Worm (Caenorhabditis elegans): ENCODE measurements around the gene H03A11.13.

The H03A11.13 gene

DNA sequence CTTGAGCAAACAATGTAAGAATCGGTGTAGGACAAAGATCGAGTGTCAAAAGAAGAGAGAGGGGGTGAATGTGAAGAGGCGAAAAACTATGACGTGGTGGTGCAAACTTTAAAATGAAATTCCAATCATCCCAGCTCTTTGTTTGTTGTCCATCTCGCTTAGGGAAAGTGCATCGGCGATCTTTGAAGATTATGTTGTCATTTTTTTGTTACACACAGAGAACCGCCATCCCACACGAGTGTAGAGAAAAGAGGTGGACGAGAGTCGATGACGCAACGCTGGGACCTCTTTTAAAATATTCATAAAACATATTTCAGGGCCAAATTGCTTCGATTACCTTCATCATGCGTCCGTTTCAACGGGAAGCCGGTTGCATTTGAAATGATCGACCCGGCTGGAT lies 21.7 kb downstream of the H03A11.13 start:
- TF ChIP-seq ets-7 (tag; optimal IDR thresholded peaks at IDR 0.05), result no peak
- TF ChIP-seq tbx-37 (GFP tag; conservative IDR thresholded peaks at IDR 0.05), result no peak
- no peak for TF ChIP-seq sea-1 (GFP tag; conservative IDR thresholded peaks at IDR 0.05)
- no peak for TF ChIP-seq hnd-1 (tag; optimal IDR thresholded peaks at IDR 0.05)
- TF ChIP-seq tbx-11 (GFP tag; IDR thresholded peaks at IDR 0.05), result no peak
- TF ChIP-seq F13C5.2 (tag; optimal IDR thresholded peaks at IDR 0.05), result no peak
- TF ChIP-seq tra-4 (tag; optimal IDR thresholded peaks at IDR 0.05), result no peak
- no peak for TF ChIP-seq ama-1 (optimal IDR thresholded peaks at IDR 0.05)
- no peak for TF ChIP-seq ceh-36 (tag; optimal IDR thresholded peaks at IDR 0.05)
- TF ChIP-seq flt-1 (GFP tag; IDR thresholded peaks at IDR 0.05), result no peak
- no peak for TF ChIP-seq B0310.2 (tag; optimal IDR thresholded peaks at IDR 0.05)

ce11 chrX:15189823-15190222 lies 23.2 kb downstream of the H03A11.13 start, which contains the start of gene T10B10.4:
Gene T10B10.4 (plus strand): TSS chrX:15190123.
- TF ChIP-seq tra-4 (tag; optimal IDR thresholded peaks at IDR 0.05) (no peak), aly-1 (tag; optimal IDR thresholded peaks at IDR 0.05) (no peak)

DNA sequence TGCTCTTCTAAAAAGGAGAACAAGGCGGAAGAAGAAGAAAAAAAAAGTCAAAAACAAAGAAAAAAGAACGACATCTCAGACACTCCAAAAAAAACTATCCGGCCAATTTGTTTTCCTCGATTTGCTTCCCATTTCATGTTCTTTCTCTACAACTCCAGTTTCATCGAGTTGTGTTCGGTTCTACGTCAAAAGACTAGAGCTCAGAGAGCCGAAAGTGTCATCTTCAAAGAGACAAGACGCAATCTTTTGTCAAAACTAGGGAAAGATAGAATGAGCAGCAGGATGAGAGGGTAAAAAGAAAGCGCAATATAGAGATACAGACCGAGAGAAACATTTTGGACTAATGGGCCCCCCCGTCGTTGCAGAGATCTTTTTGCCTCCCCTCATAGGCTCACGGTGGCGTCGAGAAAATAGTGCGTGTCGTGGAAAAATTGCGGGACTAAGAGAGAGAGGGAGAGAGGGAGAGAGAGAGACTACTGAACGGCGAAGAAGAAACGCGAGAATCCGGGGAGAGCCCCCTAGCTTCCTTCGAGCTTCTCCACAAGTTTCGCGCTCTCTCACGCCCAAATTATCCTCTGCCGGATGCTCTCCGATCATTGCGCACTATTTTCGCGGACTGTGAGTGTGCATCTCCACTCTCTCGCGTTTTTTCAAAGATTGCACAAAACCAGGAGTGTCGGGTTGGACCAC lies 23.9 kb downstream of the H03A11.13 start:
- TF ChIP-seq ceh-36 (tag; optimal IDR thresholded peaks at IDR 0.05), result no peak
- TF ChIP-seq tra-4 (tag; optimal IDR thresholded peaks at IDR 0.05), result no peak
- TF ChIP-seq ets-7 (tag; optimal IDR thresholded peaks at IDR 0.05), result no peak
- no peak for TF ChIP-seq tbx-37 (GFP tag; conservative IDR thresholded peaks at IDR 0.05)
- TF ChIP-seq hnd-1 (tag; optimal IDR thresholded peaks at IDR 0.05), result no peak
- 0 out of 2 replicates have a peak, but pooled peaks have one; percentile 28 for TF ChIP-seq scrt-1 (GFP tag; IDR thresholded peaks at IDR 0.05)
- TF ChIP-seq B0310.2 (tag; optimal IDR thresholded peaks at IDR 0.05), result no peak
- no peak for TF ChIP-seq pes-1 (GFP tag; IDR thresholded peaks at IDR 0.05)
- no peak for TF ChIP-seq ceh-13 (GFP tag; optimal IDR thresholded peaks at IDR 0.05)
- no peak for TF ChIP-seq ama-1 (optimal IDR thresholded peaks at IDR 0.05)
- TF ChIP-seq flt-1 (GFP tag; IDR thresholded peaks at IDR 0.05), result no peak
- TF ChIP-seq F13C5.2 (tag; optimal IDR thresholded peaks at IDR 0.05), result peak; percentile 0
- no peak for TF ChIP-seq hmg-4 (GFP tag; optimal IDR thresholded peaks at IDR 0.05)
- TF ChIP-seq hmbx-1 (tag; optimal IDR thresholded peaks at IDR 0.05), result no peak
- no peak for TF ChIP-seq aly-1 (tag; optimal IDR thresholded peaks at IDR 0.05)
- no peak for TF ChIP-seq sea-1 (GFP tag; conservative IDR thresholded peaks at IDR 0.05)

ce11 chrX:15188510-15188909 lies 24.5 kb downstream of the H03A11.13 start:
- no peak for TF ChIP-seq ceh-13 (GFP tag; optimal IDR thresholded peaks at IDR 0.05)

- no peak for TF ChIP-seq hnd-1 (tag; optimal IDR thresholded peaks at IDR 0.05)
- TF ChIP-seq ceh-13 (GFP tag; optimal IDR thresholded peaks at IDR 0.05), result no peak
- TF ChIP-seq tbx-11 (GFP tag; IDR thresholded peaks at IDR 0.05), result peak; percentile 50; the same call in 1 of the 2 replicates
- no peak for TF ChIP-seq flt-1 (GFP tag; IDR thresholded peaks at IDR 0.05)
- TF ChIP-seq ama-1 (optimal IDR thresholded peaks at IDR 0.05), result no peak
- no peak for TF ChIP-seq tra-4 (tag; optimal IDR thresholded peaks at IDR 0.05)
- peak; percentile 30; the same call in 1 of the 2 replicates for TF ChIP-seq tbx-37 (GFP tag; conservative IDR thresholded peaks at IDR 0.05)
- TF ChIP-seq scrt-1 (GFP tag; IDR thresholded peaks at IDR 0.05), result no peak
- no peak for TF ChIP-seq ceh-36 (tag; optimal IDR thresholded peaks at IDR 0.05)
- peak; percentile 83 for TF ChIP-seq hmg-4 (GFP tag; optimal IDR thresholded peaks at IDR 0.05)
- TF ChIP-seq ets-7 (tag; optimal IDR thresholded peaks at IDR 0.05), result no peak
- peak; percentile 77 for TF ChIP-seq F13C5.2 (tag; optimal IDR thresholded peaks at IDR 0.05)
- peak; percentile 62; the same call in 1 of the 2 replicates for TF ChIP-seq sea-1 (GFP tag; conservative IDR thresholded peaks at IDR 0.05)
- TF ChIP-seq aly-1 (tag; optimal IDR thresholded peaks at IDR 0.05), result no peak
- TF ChIP-seq B0310.2 (tag; optimal IDR thresholded peaks at IDR 0.05), result no peak
- TF ChIP-seq hmbx-1 (tag; optimal IDR thresholded peaks at IDR 0.05), result no peak
- no peak for TF ChIP-seq pes-1 (GFP tag; IDR thresholded peaks at IDR 0.05)
Measured at ce11 chrX:15181454-15181853, 31.6 kb downstream of the H03A11.13 start, which contains the start of gene pkhm-2. Gene pkhm-2 (minus strand): TSS chrX:15181465.

DNA sequence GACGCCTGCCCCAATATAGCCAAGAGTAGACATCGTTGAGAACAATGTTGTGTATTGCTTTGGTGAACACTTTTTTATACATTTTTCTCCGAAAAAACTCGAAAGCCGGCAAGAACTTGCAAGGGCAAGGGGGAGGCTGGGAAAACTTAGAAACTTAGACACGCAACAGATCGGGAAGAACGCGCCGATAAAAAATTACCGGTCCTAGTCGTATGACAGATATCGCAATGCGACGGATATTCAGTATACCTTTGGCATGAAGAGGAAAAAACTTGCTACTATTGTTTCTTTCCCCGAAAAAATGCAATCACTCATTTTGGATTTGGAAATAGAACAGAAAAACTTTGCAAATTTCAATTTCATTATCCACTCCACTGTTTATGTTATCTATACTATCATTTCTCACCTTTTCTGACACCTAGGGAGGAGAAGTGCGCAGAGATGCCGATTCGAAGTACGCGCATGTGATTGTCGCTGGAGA lies 36.6 kb downstream of the H03A11.13 start, which contains the start of gene col-41:
Gene col-41, minus strand, starts transcription at position 51 of the 481 bp plus-strand sequence.
- TF ChIP-seq F13C5.2 (tag; optimal IDR thresholded peaks at IDR 0.05), result no peak
- no peak for TF ChIP-seq ets-7 (tag; optimal IDR thresholded peaks at IDR 0.05)
- TF ChIP-seq ceh-13 (GFP tag; optimal IDR thresholded peaks at IDR 0.05), result no peak
- no peak for TF ChIP-seq hmg-4 (GFP tag; optimal IDR thresholded peaks at IDR 0.05)
- no peak for TF ChIP-seq tbx-11 (GFP tag; IDR thresholded peaks at IDR 0.05)
- no peak for TF ChIP-seq aly-1 (tag; optimal IDR thresholded peaks at IDR 0.05)
- no peak for TF ChIP-seq tra-4 (tag; optimal IDR thresholded peaks at IDR 0.05)

DNA sequence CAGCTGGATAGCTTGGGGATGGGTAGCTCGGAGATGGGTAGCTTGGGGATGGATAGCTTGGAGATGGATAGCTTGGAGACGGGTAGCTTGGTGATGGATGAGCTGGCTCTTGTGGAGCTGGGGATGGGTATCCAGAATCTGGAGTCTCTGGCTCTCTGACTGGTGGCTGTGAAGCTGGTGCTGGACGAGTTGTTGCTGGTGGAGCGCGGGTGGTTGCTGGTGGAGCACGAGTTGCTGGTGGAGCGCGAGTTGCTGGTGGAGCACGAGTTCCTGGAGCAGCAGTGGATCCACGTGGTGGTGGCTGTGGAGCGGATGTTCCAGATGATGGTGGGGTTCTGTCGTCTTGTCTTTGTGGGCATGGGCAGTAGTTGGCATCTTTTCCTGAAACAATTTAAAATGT lies 37.8 kb downstream of the H03A11.13 start:
- TF ChIP-seq flt-1 (GFP tag; IDR thresholded peaks at IDR 0.05), result no peak
- TF ChIP-seq tbx-37 (GFP tag; conservative IDR thresholded peaks at IDR 0.05), result no peak
- TF ChIP-seq hmg-4 (GFP tag; optimal IDR thresholded peaks at IDR 0.05), result no peak
- no peak for TF ChIP-seq scrt-1 (GFP tag; IDR thresholded peaks at IDR 0.05)
- no peak for TF ChIP-seq ets-7 (tag; optimal IDR thresholded peaks at IDR 0.05)
- TF ChIP-seq F13C5.2 (tag; optimal IDR thresholded peaks at IDR 0.05), result no peak
- TF ChIP-seq sea-1 (GFP tag; conservative IDR thresholded peaks at IDR 0.05), result no peak
- no peak for TF ChIP-seq pes-1 (GFP tag; IDR thresholded peaks at IDR 0.05)
- no peak for TF ChIP-seq tbx-11 (GFP tag; IDR thresholded peaks at IDR 0.05)
- TF ChIP-seq ceh-13 (GFP tag; optimal IDR thresholded peaks at IDR 0.05), result no peak
- TF ChIP-seq hnd-1 (tag; optimal IDR thresholded peaks at IDR 0.05), result no peak
